Worm (Caenorhabditis elegans) whole organism, young adult: ENCODE data around the gene lido-10.
A peak's percentile ranks its signal among the peaks of the same experiment; 100 is the strongest.

Experiments used
- B0019.2 ChIP-seq: fragments of 200-800 bp; sonication (Bioruptor generic); conservative IDR thresholded peaks from 2 replicates; pipeline ENCODE4 v1.3.6; 2022; ENCODE audit warnings: missing genetic modification reagents, missing genetic modification characterization, missing compliant biosample characterization
- B0035.1 ChIP-seq: sonication (generic microtip); optimal IDR thresholded peaks from 2 replicates; lab custom pipeline; 2016; ENCODE audit warnings: missing genetic modification characterization, mild to moderate bottlenecking, missing compliant biosample characterization, missing genotype, missing genetic modification reagents
- B0261.1 ChIP-seq: sonication (generic microtip); optimal IDR thresholded peaks from 2 replicates; lab custom pipeline; 2016; ENCODE audit warnings: mild to moderate bottlenecking, missing genetic modification characterization, moderate library complexity, missing compliant biosample characterization
- F22D6.2 ChIP-seq: sonication (generic microtip); optimal IDR thresholded peaks from 2 replicates; lab custom pipeline; 2016; ENCODE audit warnings: mild to moderate bottlenecking, missing genetic modification characterization, missing compliant biosample characterization
- F33H1.4 ChIP-seq: fragments of 200-800 bp; sonication (Bioruptor generic); IDR thresholded peaks from 2 replicates; pipeline ENCODE4 v1.3.6; 2022; ENCODE audit warnings: missing genetic modification reagents, missing genetic modification characterization, missing compliant biosample characterization
- Y79H2A.3 ChIP-seq: fragments of 200-800 bp; sonication (Bioruptor generic); conservative IDR thresholded peaks from 2 replicates; pipeline ENCODE4 v1.3.6; 2022; ENCODE audit warnings: missing genetic modification reagents, missing genetic modification characterization, missing compliant biosample characterization
- attf-3 ChIP-seq: fragments of 200-800 bp; sonication (Bioruptor generic); conservative IDR thresholded peaks from 2 replicates; pipeline ENCODE4 v1.3.6; 2022; ENCODE audit warnings: missing genetic modification reagents, missing genetic modification characterization, missing compliant biosample characterization
- cebp-1 ChIP-seq, 2 experiments: fragments of 200-800 bp in 1 of 2; sonication (Bioruptor generic) in 1 of 2; sonication (generic microtip) in 1 of 2; IDR thresholded peaks in 1 of 2; optimal IDR thresholded peaks in 1 of 2; 2 replicates each; pipeline versions ENCODE4 v1.3.6 to Lab custom; 2017 to 2022; ENCODE audit warnings: missing compliant biosample characterization in 2 of 2, missing genetic modification characterization in 2 of 2, mild to moderate bottlenecking in 1 of 2, missing genetic modification reagents in 1 of 2, moderate library complexity in 1 of 2
- ceh-100 ChIP-seq: fragments of 200-800 bp; sonication (Bioruptor generic); IDR thresholded peaks from 2 replicates; pipeline ENCODE4 v1.3.6; 2022; ENCODE audit warnings: missing genetic modification reagents, missing genetic modification characterization, missing compliant biosample characterization
- ceh-27 ChIP-seq: fragments of 200-800 bp; sonication (Bioruptor generic); optimal IDR thresholded peaks from 2 replicates; lab custom pipeline; 2018; ENCODE audit warnings: mild to moderate bottlenecking, missing genetic modification characterization, moderate library complexity, missing compliant biosample characterization
- ceh-79 ChIP-seq: sonication (generic microtip); optimal IDR thresholded peaks from 2 replicates; lab custom pipeline; 2017; ENCODE audit warnings: mild to moderate bottlenecking, missing genetic modification characterization, missing compliant biosample characterization
- chd-7 ChIP-seq: sonication (generic microtip); optimal IDR thresholded peaks from 2 replicates; lab custom pipeline; 2016; ENCODE audit warnings: mild to moderate bottlenecking, missing genetic modification characterization, moderate library complexity, missing compliant biosample characterization
- die-1 ChIP-seq: sonication (generic microtip); optimal IDR thresholded peaks from 2 replicates; lab custom pipeline; 2016; ENCODE audit warnings: missing genotype, mild to moderate bottlenecking, missing genetic modification characterization, missing compliant biosample characterization
- dox-1 ChIP-seq: fragments of 200-800 bp; sonication (Bioruptor generic); IDR thresholded peaks from 2 replicates; pipeline ENCODE4 v1.3.6; 2022; ENCODE audit warnings: missing genetic modification reagents, missing genetic modification characterization, missing compliant biosample characterization
- dpff-1 ChIP-seq: sonication (generic microtip); optimal IDR thresholded peaks from 2 replicates; lab custom pipeline; 2017; ENCODE audit warnings: mild to moderate bottlenecking, missing genetic modification characterization, missing compliant biosample characterization
- dpl-1 ChIP-seq: fragments of 150-350 bp; optimal IDR thresholded peaks from 2 replicates; lab custom pipeline; 2014; ENCODE audit warnings: missing biosample characterization, missing genetic modification reagents, missing genetic modification characterization
- egl-44 ChIP-seq: fragments of 200-800 bp; sonication (Bioruptor generic); IDR thresholded peaks from 2 replicates; pipeline ENCODE4 v1.3.6; 2022; ENCODE audit warnings: missing genetic modification reagents, missing genetic modification characterization, missing compliant biosample characterization
- egrh-3 ChIP-seq: fragments of 200-800 bp; sonication (Bioruptor generic); IDR thresholded peaks from 2 replicates; pipeline ENCODE4 v1.3.6; 2022; ENCODE audit warnings: missing genetic modification reagents, missing genetic modification characterization, missing compliant biosample characterization
- ets-4 ChIP-seq: fragments of 200-800 bp; sonication (Bioruptor generic); optimal IDR thresholded peaks from 2 replicates; lab custom pipeline; 2018; ENCODE audit warnings: mild to moderate bottlenecking, missing genetic modification characterization, missing compliant biosample characterization
- gei-17 ChIP-seq: fragments of 200-800 bp; sonication (Bioruptor generic); optimal IDR thresholded peaks from 2 replicates; lab custom pipeline; 2018; ENCODE audit warnings: mild to moderate bottlenecking, missing genetic modification characterization, missing compliant biosample characterization
- hlh-26 ChIP-seq: fragments of 200-800 bp; sonication (Bioruptor generic); conservative IDR thresholded peaks from 2 replicates; pipeline ENCODE4 v1.3.6; 2022; ENCODE audit warnings: missing genetic modification reagents, missing genetic modification characterization, missing compliant biosample characterization
- hsf-1 ChIP-seq: fragments of 200-800 bp; sonication (Bioruptor generic); IDR thresholded peaks from 2 replicates; pipeline ENCODE4 v1.3.6; 2022; ENCODE audit warnings: missing genetic modification reagents, missing genetic modification characterization, missing compliant biosample characterization
- lin-26 ChIP-seq: fragments of 200-800 bp; sonication (Bioruptor generic); IDR thresholded peaks from 2 replicates; pipeline ENCODE4 v1.3.6; 2022; ENCODE audit warnings: missing genetic modification reagents, missing genetic modification characterization, missing compliant biosample characterization
- lin-35 ChIP-seq, 3 experiments: fragments of 150-350 bp in 2 of 3; sonication (generic microtip) in 1 of 3; optimal IDR thresholded peaks; 2 replicates each; lab custom pipeline; 2014 to 2018; ENCODE audit warnings: missing biosample characterization in 3 of 3, missing genetic modification characterization in 3 of 3, missing genetic modification reagents in 3 of 3
- lsy-27 ChIP-seq: sonication (generic microtip); optimal IDR thresholded peaks from 2 replicates; lab custom pipeline; 2017; ENCODE audit warnings: missing genetic modification characterization, mild to moderate bottlenecking, missing compliant biosample characterization, antibody characterized with exemption, missing genotype, borderline replicate concordance; ENCODE audit not compliant: insufficient read depth
- madf-10 ChIP-seq: sonication (generic microtip); optimal IDR thresholded peaks from 2 replicates; lab custom pipeline; 2016; ENCODE audit warnings: mild to moderate bottlenecking, missing genetic modification characterization, missing compliant biosample characterization
- madf-3 ChIP-seq: fragments of 200-800 bp; sonication (Bioruptor generic); IDR thresholded peaks from 2 replicates; pipeline ENCODE4 v1.3.6; 2022; ENCODE audit warnings: missing genetic modification reagents, missing genetic modification characterization, missing compliant biosample characterization
- madf-6 ChIP-seq: fragments of 200-800 bp; sonication (Bioruptor generic); IDR thresholded peaks from 2 replicates; pipeline ENCODE4 v1.3.6; 2022; ENCODE audit warnings: missing genetic modification reagents, missing genetic modification characterization, missing compliant biosample characterization
- madf-8 ChIP-seq: fragments of 200-800 bp; sonication (Bioruptor generic); conservative IDR thresholded peaks from 2 replicates; pipeline ENCODE4 v1.3.6; 2022; ENCODE audit warnings: missing genetic modification reagents, missing genetic modification characterization, missing compliant biosample characterization
- mcd-1 ChIP-seq: fragments of 200-800 bp; sonication (Bioruptor generic); IDR thresholded peaks from 2 replicates; pipeline ENCODE4 v1.3.6; 2022; ENCODE audit warnings: missing genetic modification reagents, missing genetic modification characterization, missing compliant biosample characterization
- nfyb-1 ChIP-seq: fragments of 200-800 bp; sonication (Bioruptor generic); IDR thresholded peaks from 2 replicates; pipeline ENCODE4 v1.3.6; 2022; ENCODE audit warnings: missing genetic modification reagents, missing genetic modification characterization, missing compliant biosample characterization
- nhr-27 ChIP-seq: fragments of 200-800 bp; sonication (Bioruptor generic); optimal IDR thresholded peaks from 2 replicates; lab custom pipeline; 2018; ENCODE audit warnings: mild to moderate bottlenecking, missing genetic modification characterization, moderate library complexity, missing compliant biosample characterization
- snpc-1.3 ChIP-seq: sonication (generic microtip); optimal IDR thresholded peaks from 2 replicates; lab custom pipeline; 2017; ENCODE audit warnings: missing genetic modification characterization, mild to moderate bottlenecking, missing compliant biosample characterization, antibody characterized with exemption, moderate library complexity, missing genotype, missing genetic modification reagents; ENCODE audit not compliant: insufficient read depth
- unc-62 ChIP-seq: fragments of 150-350 bp; optimal IDR thresholded peaks from 2 replicates; lab custom pipeline; 2014; ENCODE audit warnings: missing biosample characterization, missing genetic modification reagents, missing genetic modification characterization
- zfh-2 ChIP-seq: fragments of 200-800 bp; sonication (Bioruptor generic); conservative IDR thresholded peaks from 2 replicates; pipeline ENCODE4 v1.3.6; 2022; ENCODE audit warnings: missing genetic modification reagents, missing genetic modification characterization, missing compliant biosample characterization
- ztf-18 ChIP-seq: sonication (generic microtip); optimal IDR thresholded peaks from 2 replicates; lab custom pipeline; 2016; ENCODE audit warnings: missing genotype, mild to moderate bottlenecking, missing genetic modification characterization, missing compliant biosample characterization
- ztf-22 ChIP-seq: fragments of 200-800 bp; sonication (Bioruptor generic); optimal IDR thresholded peaks from 2 replicates; lab custom pipeline; 2018; ENCODE audit warnings: mild to moderate bottlenecking, missing genetic modification characterization, moderate library complexity, missing compliant biosample characterization
- ztf-25 ChIP-seq: fragments of 200-800 bp; sonication (Bioruptor generic); IDR thresholded peaks from 2 replicates; pipeline ENCODE4 v1.3.6; 2022; ENCODE audit warnings: missing genetic modification reagents, missing genetic modification characterization, missing compliant biosample characterization
- ztf-6 ChIP-seq: fragments of 200-800 bp; sonication (Bioruptor generic); IDR thresholded peaks from 2 replicates; pipeline ENCODE4 v1.3.6; 2022; ENCODE audit warnings: missing genetic modification reagents, missing genetic modification characterization, missing compliant biosample characterization

The lido-10 gene

DNA sequence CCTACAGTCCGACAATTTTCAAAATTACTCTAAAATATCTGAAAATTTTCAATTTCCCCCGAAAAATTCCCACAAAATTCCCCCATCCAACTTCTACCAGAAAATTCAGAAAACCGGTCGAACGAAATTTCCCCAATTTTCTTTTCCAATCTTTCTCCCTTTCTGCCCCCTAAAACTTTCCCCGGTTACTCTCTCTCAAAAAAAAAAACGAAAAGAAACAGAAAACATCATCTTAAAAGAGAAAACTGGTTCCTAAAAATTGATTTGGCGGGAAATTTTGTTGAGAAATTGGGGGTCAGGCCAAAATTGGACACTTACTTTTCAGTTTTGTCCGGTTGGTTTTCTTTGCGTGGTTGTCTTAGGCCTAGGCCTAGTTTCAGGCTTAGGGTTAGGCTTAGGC is 24.7 kb upstream of the lido-10 start:
- no peak for TF ChIP-seq snpc-1.3 (tag; lab: Kevin White, UChicago)
- no peak for TF ChIP-seq die-1
- TF ChIP-seq zfh-2 (GFP tag; lab: Robert Waterston, UW), result no peak
- TF ChIP-seq ztf-22 (GFP tag; lab: Kevin White, UChicago), result no peak
- TF ChIP-seq, all 124 proteins: peak for 0

DNA sequence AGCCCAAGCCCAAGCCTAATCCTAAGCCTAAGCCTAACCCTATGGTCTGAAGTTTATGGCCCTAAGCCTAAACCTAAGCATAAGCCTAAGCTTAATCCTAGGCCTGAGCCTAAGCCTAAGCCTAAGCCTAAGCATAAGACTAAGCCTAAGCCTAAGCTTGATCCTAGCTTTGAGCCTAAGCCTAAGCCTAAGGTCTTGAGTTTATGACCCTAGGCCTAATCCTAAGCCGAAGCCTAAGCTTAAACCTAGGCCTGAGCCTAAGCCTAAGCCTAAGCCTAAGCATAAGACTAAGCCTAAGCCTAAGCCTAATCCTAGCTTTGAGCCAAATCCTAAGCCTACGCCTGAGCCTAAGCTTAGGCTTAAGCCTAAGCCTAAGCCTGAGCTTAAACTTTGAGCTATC is 23.2 kb upstream of the lido-10 start:
- TF ChIP-seq dox-1, result 0 out of 2 replicates have a peak, but pooled peaks have one; percentile 16
- no peak for TF ChIP-seq ets-4 (GFP tag; lab: Kevin White, UChicago)
- TF ChIP-seq ztf-22 (GFP tag; lab: Kevin White, UChicago), result no peak
- TF ChIP-seq nhr-27 (tag; lab: Kevin White, UChicago), result no peak

DNA sequence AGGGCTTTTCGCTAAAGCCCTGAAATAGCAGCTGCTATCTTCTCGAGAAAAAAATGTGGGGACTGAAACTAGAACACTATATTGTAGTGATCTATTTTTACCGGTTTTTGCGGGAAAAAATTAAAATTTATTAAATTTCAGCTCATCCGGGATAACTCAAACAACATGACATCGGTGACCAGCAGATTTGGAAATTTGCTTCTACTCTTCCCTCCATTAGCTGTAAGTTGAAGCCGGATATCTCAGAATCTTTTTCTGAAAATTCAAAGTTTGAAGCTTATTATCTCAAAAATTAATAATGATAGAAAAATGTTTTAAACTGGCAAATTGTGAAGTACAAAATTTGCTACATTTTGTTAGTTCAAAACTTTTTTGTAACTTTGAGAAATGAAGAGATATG is 17.9 kb upstream of the lido-10 start:
- no peak for TF ChIP-seq ztf-6 (GFP tag; lab: Robert Waterston, UW)
- TF ChIP-seq ztf-25, result no peak
- TF ChIP-seq B0035.1 (tag; lab: Kevin White, UChicago), result no peak
- TF ChIP-seq cebp-1 (GFP tag; IDR thresholded peaks at IDR 0.05; lab: Robert Waterston, UW), result no peak
- TF ChIP-seq cebp-1 (tag; optimal IDR thresholded peaks at IDR 0.05; lab: Kevin White, UChicago), result no peak
- TF ChIP-seq ceh-100 (GFP tag; lab: Robert Waterston, UW), result no peak

DNA sequence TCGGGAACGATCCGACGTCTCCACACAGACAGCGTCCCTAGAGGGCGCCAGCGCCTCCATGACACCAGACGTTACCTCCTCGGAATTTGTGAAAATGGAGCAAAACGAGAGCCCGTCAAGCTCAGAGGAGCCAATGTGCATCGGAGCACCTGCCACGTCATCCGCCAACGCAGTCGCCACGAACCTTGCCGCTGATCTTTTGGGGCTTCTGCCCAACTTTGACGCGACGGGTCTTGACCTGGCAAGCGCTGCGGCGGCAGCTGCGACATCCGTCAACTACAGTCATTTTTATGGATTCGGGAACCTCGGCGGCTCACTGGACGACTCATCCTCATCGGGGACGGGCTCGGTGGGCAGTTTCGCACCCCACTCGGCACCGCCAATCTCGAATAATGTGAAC is 16.9 kb upstream of the lido-10 start:
- TF ChIP-seq madf-3 (peak; percentile 65; the same call in 1 of the 2 replicates), ceh-79 (tag; lab: Kevin White, UChicago) (no peak), nfyb-1 (GFP tag; lab: Robert Waterston, UW) (no peak), lin-35 (GFP tag; optimal IDR thresholded peaks at IDR 0.05; lab: Kevin White, UChicago) (no peak), attf-3 (GFP tag; lab: Robert Waterston, UW) (no peak), madf-10 (no peak), hlh-26 (GFP tag; lab: Robert Waterston, UW) (no peak), chd-7 (tag; lab: Kevin White, UChicago) (peak; percentile 6), dox-1 (no peak), F22D6.2 (tag; lab: Kevin White, UChicago) (peak; percentile 4), egl-44 (GFP tag; lab: Robert Waterston, UW) (0 out of 2 replicates have a peak, but pooled peaks have one; percentile 6), ceh-27 (no peak), gei-17 (GFP tag; lab: Kevin White, UChicago) (no peak), madf-6 (GFP tag; lab: Robert Waterston, UW) (0 out of 2 replicates have a peak, but pooled peaks have one; percentile 28), zfh-2 (GFP tag; lab: Robert Waterston, UW) (peak; percentile 76; the same call in 1 of the 2 replicates), lsy-27 (tag; lab: Kevin White, UChicago) (no peak), hsf-1 (GFP tag; lab: Robert Waterston, UW) (no peak), Y79H2A.3 (GFP tag; lab: Robert Waterston, UW) (no peak), cebp-1 (GFP tag; IDR thresholded peaks at IDR 0.05; lab: Robert Waterston, UW) (no peak), cebp-1 (tag; optimal IDR thresholded peaks at IDR 0.05; lab: Kevin White, UChicago) (no peak), unc-62 (GFP tag; lab: Kevin White, UChicago) (no peak), egrh-3 (peak; percentile 71; the same call in 1 of the 2 replicates), F33H1.4 (GFP tag; lab: Robert Waterston, UW) (no peak), madf-8 (GFP tag; lab: Robert Waterston, UW) (no peak), dpl-1 (GFP tag; lab: Kevin White, UChicago) (no peak), ztf-18 (no peak), lin-26 (GFP tag; lab: Robert Waterston, UW) (peak; percentile 50; the same call in 1 of the 2 replicates), dpff-1 (tag; lab: Kevin White, UChicago) (no peak), B0019.2 (GFP tag; lab: Robert Waterston, UW) (no peak), B0261.1 (tag; lab: Kevin White, UChicago) (no peak), mcd-1 (GFP tag; lab: Robert Waterston, UW) (0 out of 2 replicates have a peak, but pooled peaks have one; percentile 7)
- TF ChIP-seq, all 124 proteins: peak for 9
